Fruit fly (Drosophila melanogaster) whole organism, embryonic: ENCODE results near the gene Pi3K21B.
A peak's percentile ranks its signal among the peaks of the same experiment; 100 is the strongest.

ENCODE experiments used
- Asciz ChIP-seq: fragments of 200-800 bp; sonication (Bioruptor generic); optimal IDR thresholded peaks from 2 replicates; lab custom pipeline; 2017; ENCODE audit warnings: missing biosample characterization, mild to moderate bottlenecking, missing genetic modification characterization, missing genetic modification reagents
- CG10209 ChIP-seq: fragments of 200-800 bp; sonication (Bioruptor generic); optimal IDR thresholded peaks from 3 replicates; lab custom pipeline; 2017; ENCODE audit warnings: missing biosample characterization, mild to moderate bottlenecking, missing genetic modification characterization, missing genetic modification reagents
- CG11085 ChIP-seq: fragments of 200-800 bp; sonication (Bioruptor generic); IDR thresholded peaks from 2 replicates; pipeline ENCODE4 v1.3.6; 2022; ENCODE audit warnings: missing biosample characterization, missing genetic modification characterization
- CG12744 ChIP-seq: fragments of 200-800 bp; sonication (Bioruptor generic); optimal IDR thresholded peaks from 2 replicates; lab custom pipeline; 2016; ENCODE audit warnings: missing biosample characterization, missing genetic modification characterization
- CG13287 ChIP-seq: fragments of 200-800 bp; sonication (Bioruptor generic); IDR thresholded peaks from 2 replicates; pipeline ENCODE4 v1.3.6; 2022; ENCODE audit warnings: missing biosample characterization, missing genetic modification characterization; ENCODE audit not compliant: partially characterized antibody
- CG1647 ChIP-seq: fragments of 200-800 bp; sonication (Bioruptor generic); optimal IDR thresholded peaks from 3 replicates; lab custom pipeline; 2016; ENCODE audit warnings: missing biosample characterization, missing genetic modification characterization
- CG18262 ChIP-seq: fragments of 200-800 bp; optimal IDR thresholded peaks from 3 replicates; lab custom pipeline; 2019; ENCODE audit warnings: missing biosample characterization, mild to moderate bottlenecking, missing genetic modification characterization, moderate library complexity
- CG18476 ChIP-seq: fragments of 200-800 bp; sonication (Bioruptor generic); optimal IDR thresholded peaks from 2 replicates; lab custom pipeline; 2016; ENCODE audit warnings: missing biosample characterization, mild to moderate bottlenecking, missing genetic modification characterization
- CG2120 ChIP-seq: fragments of 200-800 bp; sonication (Bioruptor generic); optimal IDR thresholded peaks from 3 replicates; lab custom pipeline; 2016; ENCODE audit warnings: missing biosample characterization, missing genetic modification characterization
- CG2129 ChIP-seq: fragments of 200-800 bp; sonication (Bioruptor generic); IDR thresholded peaks from 2 replicates; pipeline ENCODE4 v1.3.6; 2022; ENCODE audit warnings: missing biosample characterization, missing genetic modification characterization; ENCODE audit not compliant: partially characterized antibody
- CG2875 ChIP-seq: fragments of 200-800 bp; sonication (Bioruptor generic); optimal IDR thresholded peaks from 2 replicates; lab custom pipeline; 2017; ENCODE audit warnings: missing biosample characterization, mild to moderate bottlenecking, missing genetic modification characterization, missing genetic modification reagents
- CG3163 ChIP-seq: fragments of 200-800 bp; sonication (Bioruptor generic); optimal IDR thresholded peaks from 3 replicates; lab custom pipeline; 2016; ENCODE audit warnings: missing biosample characterization, missing genetic modification characterization
- CG32532 ChIP-seq: fragments of 200-800 bp; sonication (Bioruptor generic); IDR thresholded peaks from 2 replicates; pipeline ENCODE4 v1.3.6; 2022; ENCODE audit warnings: missing biosample characterization, missing genetic modification characterization
- CG3281 ChIP-seq: fragments of 200-800 bp; sonication (Bioruptor generic); optimal IDR thresholded peaks from 3 replicates; lab custom pipeline; 2017; ENCODE audit warnings: missing biosample characterization, mild to moderate bottlenecking, missing genetic modification characterization
- CG4404 ChIP-seq: fragments of 200-800 bp; sonication (Bioruptor generic); IDR thresholded peaks from 2 replicates; pipeline ENCODE4 v1.3.6; 2022; ENCODE audit warnings: missing biosample characterization, missing genetic modification characterization
- Chrac-16 ChIP-seq: fragments of 200-800 bp; sonication (Bioruptor generic); optimal IDR thresholded peaks from 3 replicates; lab custom pipeline; 2016; ENCODE audit warnings: missing biosample characterization, missing genetic modification characterization
- Dbx ChIP-seq: fragments of 200-800 bp; sonication (Bioruptor generic); IDR thresholded peaks from 3 replicates; pipeline ENCODE4 v1.3.6; 2022; ENCODE audit warnings: missing biosample characterization, missing genetic modification characterization
- Dip3 ChIP-seq: fragments of 200-800 bp; sonication (Bioruptor generic); optimal IDR thresholded peaks from 3 replicates; lab custom pipeline; 2016; ENCODE audit warnings: missing biosample characterization, missing genetic modification characterization
- Dref ChIP-seq: fragments of 200-800 bp; sonication (Bioruptor generic); IDR thresholded peaks from 2 replicates; pipeline ENCODE4 v1.3.6; 2022; ENCODE audit warnings: missing biosample characterization, missing genetic modification characterization
- Drgx ChIP-seq: fragments of 200-800 bp; sonication (Bioruptor generic); IDR thresholded peaks from 2 replicates; pipeline ENCODE4 v1.3.6; 2022; ENCODE audit warnings: missing biosample characterization, missing genetic modification characterization
- E2f2 ChIP-seq: fragments of 200-800 bp; sonication (Bioruptor generic); IDR thresholded peaks from 2 replicates; pipeline ENCODE4 v1.3.6; 2022; ENCODE audit warnings: missing biosample characterization, missing genetic modification characterization
- ERR ChIP-seq: fragments of 200-800 bp; sonication (Bioruptor generic); optimal IDR thresholded peaks from 2 replicates; lab custom pipeline; 2016; ENCODE audit warnings: missing biosample characterization, missing genetic modification characterization
- Hr3 ChIP-seq: fragments of 200-800 bp; sonication (Bioruptor generic); optimal IDR thresholded peaks from 3 replicates; lab custom pipeline; 2016; ENCODE audit warnings: missing biosample characterization, missing genetic modification characterization
- Jarid2 ChIP-seq: fragments of 200-800 bp; sonication (Bioruptor generic); optimal IDR thresholded peaks from 3 replicates; lab custom pipeline; 2017; ENCODE audit warnings: mild to moderate bottlenecking, missing biosample characterization, missing genetic modification reagents, missing genetic modification characterization
- Myb ChIP-seq: fragments of 200-800 bp; sonication (Bioruptor generic); optimal IDR thresholded peaks from 2 replicates; lab custom pipeline; 2016; ENCODE audit warnings: missing biosample characterization, missing genetic modification characterization
- Nf-YA ChIP-seq: fragments of 200-800 bp; sonication (Bioruptor generic); IDR thresholded peaks from 2 replicates; pipeline ENCODE4 v1.3.6; 2022; ENCODE audit warnings: missing biosample characterization, missing genetic modification characterization
- Optix ChIP-seq: fragments of 200-800 bp; sonication (Bioruptor generic); IDR thresholded peaks from 3 replicates; pipeline ENCODE4 v1.3.6; 2022; ENCODE audit warnings: missing biosample characterization, missing genetic modification characterization
- Sry-β ChIP-seq: fragments of 200-800 bp; sonication (Bioruptor generic); optimal IDR thresholded peaks from 2 replicates; lab custom pipeline; 2018; ENCODE audit warnings: missing biosample characterization, mild to moderate bottlenecking, missing genetic modification characterization, moderate library complexity
- abd-A ChIP-seq: fragments of 200-800 bp; sonication (Bioruptor generic); optimal IDR thresholded peaks from 3 replicates; lab custom pipeline; 2019; ENCODE audit warnings: missing biosample characterization, mild to moderate bottlenecking, missing genetic modification characterization, moderate library complexity
- ase ChIP-seq: fragments of 200-800 bp; sonication (Bioruptor generic); IDR thresholded peaks from 3 replicates; pipeline ENCODE4 v1.3.6; 2022; ENCODE audit warnings: missing biosample characterization, missing genetic modification characterization
- bigmax ChIP-seq: fragments of 200-800 bp; sonication (Bioruptor generic); optimal IDR thresholded peaks from 2 replicates; lab custom pipeline; 2018; ENCODE audit warnings: missing biosample characterization, mild to moderate bottlenecking, missing genetic modification characterization
- chinmo ChIP-seq: fragments of 200-800 bp; sonication (Bioruptor generic); IDR thresholded peaks from 4 replicates; pipeline ENCODE4 v1.3.6; 2022; ENCODE audit warnings: missing biosample characterization, missing genetic modification characterization; ENCODE audit not compliant: partially characterized antibody
- cwo ChIP-seq: fragments of 200-800 bp; sonication (Bioruptor generic); optimal IDR thresholded peaks from 3 replicates; lab custom pipeline; 2017; ENCODE audit warnings: missing biosample characterization, missing genetic modification characterization, mild to moderate bottlenecking, moderate library complexity, missing genetic modification reagents
- dati ChIP-seq: fragments of 200-800 bp; sonication (Bioruptor generic); IDR thresholded peaks from 2 replicates; pipeline ENCODE4 v1.3.6; 2022; ENCODE audit warnings: missing biosample characterization, missing genetic modification characterization
- fd102C ChIP-seq: fragments of 200-800 bp; sonication (Bioruptor generic); optimal IDR thresholded peaks from 2 replicates; lab custom pipeline; 2018; ENCODE audit warnings: missing biosample characterization, mild to moderate bottlenecking, missing genetic modification characterization, moderate library complexity
- gcm2 ChIP-seq: fragments of 200-800 bp; sonication (Bioruptor generic); optimal IDR thresholded peaks from 2 replicates; lab custom pipeline; 2016; ENCODE audit warnings: missing biosample characterization, missing genetic modification characterization
- jigr1 ChIP-seq: fragments of 200-800 bp; sonication (Bioruptor generic); IDR thresholded peaks from 3 replicates; pipeline ENCODE4 v1.3.6; 2022; ENCODE audit warnings: missing biosample characterization, missing genetic modification characterization
- phol ChIP-seq: fragments of 200-800 bp; sonication (Bioruptor generic); optimal IDR thresholded peaks from 3 replicates; lab custom pipeline; 2018; ENCODE audit warnings: missing biosample characterization, mild to moderate bottlenecking, missing genetic modification characterization, moderate library complexity
- repo ChIP-seq: fragments of 200-800 bp; sonication (Bioruptor generic); optimal IDR thresholded peaks from 2 replicates; lab custom pipeline; 2016; ENCODE audit warnings: missing biosample characterization, missing genetic modification characterization
- sc ChIP-seq, 3 experiments: fragments of >200 bp in 2 of 3; fragments of 200-800 bp in 1 of 3; sonication (Bioruptor generic) in 1 of 3; optimal IDR thresholded peaks; 2 replicates in 2 of 3; 3 replicates in 1 of 3; lab custom pipeline; 2017; ENCODE audit warnings: mild to moderate bottlenecking in 1 of 3, missing biosample characterization in 1 of 3, missing genetic modification characterization in 1 of 3, missing genetic modification reagents in 1 of 3
- sima ChIP-seq: fragments of 200-800 bp; sonication (Bioruptor generic); optimal IDR thresholded peaks from 2 replicates; lab custom pipeline; 2016; ENCODE audit warnings: missing biosample characterization, missing genetic modification characterization
- slou ChIP-seq: fragments of 200-800 bp; sonication (Bioruptor generic); optimal IDR thresholded peaks from 3 replicates; lab custom pipeline; 2016; ENCODE audit warnings: missing biosample characterization, missing genetic modification characterization
- sug ChIP-seq: fragments of 200-800 bp; optimal IDR thresholded peaks from 2 replicates; lab custom pipeline; 2019; ENCODE audit warnings: missing biosample characterization, mild to moderate bottlenecking, missing genetic modification characterization, moderate library complexity
- tna ChIP-seq: fragments of 200-800 bp; sonication (Bioruptor generic); IDR thresholded peaks from 2 replicates; pipeline ENCODE4 v1.3.6; 2022; ENCODE audit warnings: missing biosample characterization, missing genetic modification characterization; ENCODE audit not compliant: partially characterized antibody
- trem ChIP-seq: fragments of 200-800 bp; optimal IDR thresholded peaks from 3 replicates; lab custom pipeline; 2019; ENCODE audit warnings: missing biosample characterization, mild to moderate bottlenecking, missing genetic modification characterization, moderate library complexity
- usp ChIP-seq: fragments of >200 bp; optimal IDR thresholded peaks from 2 replicates; lab custom pipeline; 2017; ENCODE audit warnings: missing biosample characterization, missing genetic modification characterization
- vfl ChIP-seq: fragments of 200-800 bp; sonication (Bioruptor generic); optimal IDR thresholded peaks from 2 replicates; lab custom pipeline; 2016; ENCODE audit warnings: missing biosample characterization, missing genetic modification characterization
- wdn ChIP-seq: fragments of 200-800 bp; sonication (Bioruptor generic); IDR thresholded peaks from 2 replicates; pipeline ENCODE4 v1.3.6; 2022; ENCODE audit warnings: missing biosample characterization, missing genetic modification characterization
- zfh2 ChIP-seq: fragments of 200-800 bp; sonication (Bioruptor generic); optimal IDR thresholded peaks from 2 replicates; lab custom pipeline; 2016; ENCODE audit warnings: missing biosample characterization, missing genetic modification characterization

Gene Pi3K21B

DNA sequence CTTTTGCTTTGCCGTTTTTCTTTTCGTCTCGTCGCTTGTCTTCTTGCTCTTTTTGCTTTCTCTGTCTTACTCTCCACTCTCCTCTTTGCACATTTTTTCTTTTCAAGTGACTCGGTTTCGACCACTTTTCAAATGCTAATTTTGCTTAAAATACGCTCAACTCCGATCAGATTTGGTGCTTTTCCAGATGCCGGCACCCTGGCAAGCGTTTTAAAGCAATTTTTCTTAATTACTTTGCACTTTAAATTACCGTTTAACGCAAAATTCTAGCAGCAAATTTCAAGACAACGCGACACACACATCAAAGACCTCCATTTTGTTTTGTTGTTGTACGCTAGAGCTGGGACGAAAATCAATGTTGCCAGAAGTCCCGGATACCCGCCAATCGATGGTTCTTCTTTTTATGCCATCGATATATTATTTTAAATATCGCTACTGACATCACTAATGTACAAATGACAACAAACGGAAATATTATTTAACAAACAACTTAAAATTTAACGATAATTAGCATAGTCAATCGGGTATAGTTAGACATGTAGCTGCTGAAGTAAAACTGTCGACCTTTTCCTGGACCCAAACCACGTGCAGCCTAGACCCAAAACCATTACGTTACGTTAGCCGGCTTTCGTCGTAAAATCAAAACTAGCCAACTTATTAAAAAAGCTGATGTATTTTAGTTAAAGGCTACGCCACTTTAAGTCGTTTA lies 47.0 kb upstream of the Pi3K21B start, which contains the start of gene kis (continued):
- TF ChIP-seq Optix (no peak), dati (0 out of 2 replicates have a peak, but pooled peaks have one; percentile 6), abd-A (tag; lab: Kevin White, UChicago) (peak; percentile 68), CG4404 (GFP tag; lab: Robert Waterston, UW) (no peak), CG10209 (GFP tag; lab: Kevin White, UChicago) (peak; percentile 29), ERR (GFP tag; lab: Kevin White, UChicago) (peak; percentile 50), slou (GFP tag; lab: Kevin White, UChicago) (no peak), fd102C (GFP tag; lab: Kevin White, UChicago) (no peak), CG32532 (GFP tag; lab: Robert Waterston, UW) (peak; percentile 68), wdn (GFP tag; lab: Robert Waterston, UW) (no peak), Asciz (GFP tag; lab: Kevin White, UChicago) (peak; percentile 3), jigr1 (GFP tag; lab: Robert Waterston, UW) (no peak), gcm2 (GFP tag; lab: Kevin White, UChicago) (no peak), Dref (GFP tag; lab: Robert Waterston, UW) (peak; percentile 90), E2f2 (GFP tag; lab: Robert Waterston, UW) (peak; percentile 51), zfh2 (GFP tag; lab: Kevin White, UChicago) (peak; percentile 31), CG18476 (GFP tag; lab: Kevin White, UChicago) (peak; percentile 2), CG11085 (GFP tag; lab: Robert Waterston, UW) (no peak), CG2129 (peak; percentile 93), repo (peak; percentile 12), sima (GFP tag; lab: Kevin White, UChicago) (peak; percentile 10), Dip3 (GFP tag; lab: Kevin White, UChicago) (peak; percentile 31), Hr3 (GFP tag; lab: Kevin White, UChicago) (peak; percentile 15), CG3281 (GFP tag; lab: Kevin White, UChicago) (peak; percentile 9), CG1647 (GFP tag; lab: Kevin White, UChicago) (peak; percentile 3), sug (peak; percentile 64), Drgx (GFP tag; lab: Robert Waterston, UW) (peak; percentile 44; the same call in 1 of the 2 replicates), CG2875 (GFP tag; lab: Kevin White, UChicago) (no peak), ase (no peak), phol (tag; lab: Kevin White, UChicago) (peak; percentile 99), trem (peak; percentile 76), Jarid2 (peak; percentile 75), CG13287 (GFP tag; lab: Robert Waterston, UW) (peak; percentile 98), sc (optimal IDR thresholded peaks at IDR 0.05; lab: Kevin White, UChicago) (no peak), sc (GFP tag; optimal IDR thresholded peaks at IDR 0.05; lab: Kevin White, UChicago) (no peak), CG18262 (tag; lab: Kevin White, UChicago) (peak; percentile 25), bigmax (GFP tag; lab: Kevin White, UChicago) (no peak), CG12744 (peak; percentile 17), Sry-β (GFP tag; lab: Kevin White, UChicago) (peak; percentile 43), Nf-YA (GFP tag; lab: Robert Waterston, UW) (no peak), cwo (GFP tag; lab: Kevin White, UChicago) (peak; percentile 36), CG3163 (GFP tag; lab: Kevin White, UChicago) (peak; percentile 43), chinmo (GFP tag; lab: Robert Waterston, UW) (peak; percentile 92), Dbx (GFP tag; lab: Robert Waterston, UW) (peak; percentile 73; the same call in 2 of the 3 replicates), CG2120 (peak; percentile 67), vfl (GFP tag; lab: Kevin White, UChicago) (peak; percentile 30), tna (peak; percentile 91), Myb (GFP tag; lab: Kevin White, UChicago) (peak; percentile 58), usp (GFP tag; lab: Kevin White, UChicago) (no peak), Chrac-16 (GFP tag; lab: Kevin White, UChicago) (peak; percentile 3)
